Worm (Caenorhabditis elegans): ENCODE data around the gene C39B5.14.

- TF ChIP-seq snpc-4 (tag; optimal IDR thresholded peaks at IDR 0.05) = no peak
- no peak for TF ChIP-seq ceh-43 (GFP tag; optimal IDR thresholded peaks at IDR 0.05)
- no peak for TF ChIP-seq mls-2 (tag; optimal IDR thresholded peaks at IDR 0.05)
- no peak for TF ChIP-seq lin-13 (tag; optimal IDR thresholded peaks at IDR 0.05)
- TF ChIP-seq pha-4 (tag; optimal IDR thresholded peaks at IDR 0.05) = no peak
- TF ChIP-seq nhr-76 (tag; optimal IDR thresholded peaks at IDR 0.05) = no peak
- TF ChIP-seq flh-1 (GFP tag; optimal IDR thresholded peaks at IDR 0.05) = no peak
- TF ChIP-seq nhr-237 (tag; optimal IDR thresholded peaks at IDR 0.05) = no peak
- no peak for TF ChIP-seq mab-5 (tag; optimal IDR thresholded peaks at IDR 0.05)
- TF ChIP-seq unc-62 (GFP tag; optimal IDR thresholded peaks at IDR 0.05) = no peak
- TF ChIP-seq elt-3 (tag; optimal IDR thresholded peaks at IDR 0.05) = no peak
Observed at ce11 chrIII:2265986-2266701, 54.9 kb downstream of the C39B5.14 start, which contains the start of gene fbxa-9.
